Worm (Caenorhabditis elegans): Measurements from ENCODE around the gene Y81G3A.6.

Y81G3A.6 gene

DNA sequence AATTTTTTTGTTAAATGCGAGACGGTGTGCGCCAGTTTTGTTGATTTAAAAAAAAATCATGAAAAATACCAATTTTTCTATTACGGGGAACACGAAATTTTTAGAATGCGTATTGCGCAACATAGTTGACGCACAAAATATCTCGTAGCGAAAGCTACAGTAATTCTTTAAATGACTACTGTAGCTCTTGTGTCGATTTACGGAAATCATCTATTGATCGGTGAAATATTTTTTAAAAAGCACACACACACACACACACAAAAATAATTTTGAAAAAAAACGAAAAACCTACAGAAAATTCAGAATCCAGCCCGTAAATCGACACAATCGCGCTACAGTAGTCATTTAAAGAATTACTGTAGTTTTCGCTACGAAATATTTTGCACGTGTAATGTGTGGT is 9.6 kb upstream of the Y81G3A.6 start:
- TF ChIP-seq ekl-4 (GFP tag; IDR thresholded peaks at IDR 0.05), result 0 out of 2 replicates have a peak, but pooled peaks have one; percentile 51
- no peak for TF ChIP-seq lag-1 (GFP tag; IDR thresholded peaks at IDR 0.05)
- no peak for TF ChIP-seq lir-1 (GFP tag; conservative IDR thresholded peaks at IDR 0.05)
- peak; percentile 59 for TF ChIP-seq lsl-1 (GFP tag; optimal IDR thresholded peaks at IDR 0.05)
- TF ChIP-seq attf-3 (GFP tag; conservative IDR thresholded peaks at IDR 0.05), result no peak

ce11 chrII:13091123-13091522 is 8.8 kb upstream of the Y81G3A.6 start, which contains the start of gene Y81G3A.4:
Gene Y81G3A.4, plus strand, starts transcription at chrII:13091423.
- TF ChIP-seq mxl-1 (tag; optimal IDR thresholded peaks at IDR 0.05) (no peak), cebp-1 (GFP tag; IDR thresholded peaks at IDR 0.05) (no peak), cebp-1 (tag; optimal IDR thresholded peaks at IDR 0.05) (no peak), dpl-1 (GFP tag; optimal IDR thresholded peaks at IDR 0.05) (no peak), ceh-79 (tag; optimal IDR thresholded peaks at IDR 0.05) (no peak), rec-8 (tag; optimal IDR thresholded peaks at IDR 0.05) (no peak), efl-1 (GFP tag; optimal IDR thresholded peaks at IDR 0.05) (no peak), ztf-18 (tag; optimal IDR thresholded peaks at IDR 0.05) (no peak), repo-1 (tag; optimal IDR thresholded peaks at IDR 0.05) (no peak), lin-54 (GFP tag; optimal IDR thresholded peaks at IDR 0.05) (no peak), tbx-9 (tag; optimal IDR thresholded peaks at IDR 0.05; ENCODE audit: borderline replicate concordance) (no peak), nhr-90 (tag; optimal IDR thresholded peaks at IDR 0.05) (no peak), ceh-40 (GFP tag; IDR thresholded peaks at IDR 0.05) (no peak), nhr-120 (GFP tag; IDR thresholded peaks at IDR 0.05) (no peak), snpc-3.4 (tag; optimal IDR thresholded peaks at IDR 0.05) (no peak), egrh-3 (GFP tag; IDR thresholded peaks at IDR 0.05) (no peak), attf-6 (GFP tag; IDR thresholded peaks at IDR 0.05) (no peak)

- TF ChIP-seq aptf-3 (GFP tag; IDR thresholded peaks at IDR 0.05) (no peak), dpff-1 (tag; optimal IDR thresholded peaks at IDR 0.05) (no peak), die-1 (tag; optimal IDR thresholded peaks at IDR 0.05) (no peak), Y67H2A.10 (GFP tag; conservative IDR thresholded peaks at IDR 0.05) (no peak), gei-17 (GFP tag; optimal IDR thresholded peaks at IDR 0.05) (no peak), ets-4 (GFP tag; optimal IDR thresholded peaks at IDR 0.05) (no peak), F23B12.7 (tag; optimal IDR thresholded peaks at IDR 0.05; ENCODE audit: insufficient read depth) (no peak), ceh-40 (GFP tag; IDR thresholded peaks at IDR 0.05) (no peak), repo-1 (tag; optimal IDR thresholded peaks at IDR 0.05) (no peak), xnd-1 (tag; optimal IDR thresholded peaks at IDR 0.05) (no peak), ceh-27 (GFP tag; optimal IDR thresholded peaks at IDR 0.05) (no peak), C17E4.6 (GFP tag; IDR thresholded peaks at IDR 0.05) (no peak), chd-7 (tag; optimal IDR thresholded peaks at IDR 0.05) (no peak), hlh-26 (GFP tag; conservative IDR thresholded peaks at IDR 0.05) (no peak), Y56A3A.18 (GFP tag; IDR thresholded peaks at IDR 0.05) (no peak)
Observed at ce11 chrII:13085951-13086350, 3.6 kb upstream of the Y81G3A.6 start.

DNA sequence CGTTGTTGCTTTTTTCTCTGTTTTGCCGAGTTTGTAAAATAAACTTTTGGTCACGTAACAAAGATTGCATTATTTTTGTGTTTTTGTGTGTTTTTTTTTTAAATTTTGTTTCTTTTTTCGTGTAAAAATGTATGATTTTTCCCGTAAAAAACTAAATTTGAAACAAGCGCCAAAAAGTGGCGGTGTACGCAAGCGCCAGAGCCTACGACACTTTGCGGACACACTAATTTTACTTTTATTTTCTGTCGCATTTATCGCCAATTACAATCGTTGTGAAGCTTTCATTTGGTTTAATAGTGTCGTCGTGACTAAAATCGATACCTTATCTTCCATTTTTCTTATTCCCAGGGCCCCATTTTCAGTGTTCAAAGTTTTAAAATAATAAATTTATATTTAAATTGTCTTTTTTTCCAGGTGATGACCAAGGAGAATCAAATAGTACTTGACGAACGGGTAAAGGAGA is 1.5 kb upstream of the Y81G3A.6 start, which contains the start of the genes Y81G3A.1 and gcn-2:
Gene Y81G3A.1, minus strand, starts transcription at position 175 of the 463 bp plus-strand sequence.
Gene gcn-2, plus strand, starts transcription at position 413 of the 463 bp plus-strand sequence.
- TF ChIP-seq F10E7.11 (tag; optimal IDR thresholded peaks at IDR 0.05), result no peak
- TF ChIP-seq dpl-1 (GFP tag; optimal IDR thresholded peaks at IDR 0.05), result peak; percentile 82
- no peak for TF ChIP-seq mxl-1 (tag; optimal IDR thresholded peaks at IDR 0.05)
- no peak for TF ChIP-seq snpc-4 (GFP tag; optimal IDR thresholded peaks at IDR 0.05)
- TF ChIP-seq snpc-4 (tag; optimal IDR thresholded peaks at IDR 0.05), result peak in 1 of 4 experiments; percentile 11
- TF ChIP-seq lin-35 (GFP tag; optimal IDR thresholded peaks at IDR 0.05), result peak in 1 of 3 experiments; percentile 91
- peak; percentile 76 for TF ChIP-seq efl-1 (GFP tag; optimal IDR thresholded peaks at IDR 0.05)
- TF ChIP-seq F33H1.4 (GFP tag; IDR thresholded peaks at IDR 0.05), result peak; percentile 14; the same call in 1 of the 2 replicates
- peak; percentile 42; the same call in 1 of the 2 replicates for TF ChIP-seq madf-6 (GFP tag; IDR thresholded peaks at IDR 0.05)
- TF ChIP-seq lin-54 (GFP tag; optimal IDR thresholded peaks at IDR 0.05), result peak; percentile 88

Measured in whole organism, young adult.